Fruit fly (Drosophila melanogaster) whole organism, embryonic: Measurements from ENCODE around the gene Fie.

Experiments used
- ATbp ChIP-seq: fragments of 200-800 bp; sonication (Bioruptor generic); optimal IDR thresholded peaks from 2 replicates; lab custom pipeline; 2017; ENCODE audit warnings: missing biosample characterization, mild to moderate bottlenecking, missing genetic modification characterization, missing genetic modification reagents
- Blimp-1 ChIP-seq: fragments of 200-800 bp; sonication (Bioruptor generic); optimal IDR thresholded peaks from 3 replicates; lab custom pipeline; 2018; ENCODE audit warnings: missing biosample characterization, missing genetic modification characterization, mild to moderate bottlenecking, moderate library complexity, missing genetic modification reagents
- Bteb2 ChIP-seq: fragments of 200-800 bp; sonication (Bioruptor generic); optimal IDR thresholded peaks from 2 replicates; lab custom pipeline; 2016; ENCODE audit warnings: missing biosample characterization, missing genetic modification characterization
- CG10209 ChIP-seq: fragments of 200-800 bp; sonication (Bioruptor generic); optimal IDR thresholded peaks from 3 replicates; lab custom pipeline; 2017; ENCODE audit warnings: missing biosample characterization, mild to moderate bottlenecking, missing genetic modification characterization, missing genetic modification reagents
- CG10267 ChIP-seq: fragments of 200-800 bp; sonication (Bioruptor generic); optimal IDR thresholded peaks from 2 replicates; lab custom pipeline; 2018; ENCODE audit warnings: missing biosample characterization, mild to moderate bottlenecking, missing genetic modification characterization, moderate library complexity
- CG10431 ChIP-seq: fragments of 200-800 bp; sonication (Bioruptor generic); optimal IDR thresholded peaks from 3 replicates; lab custom pipeline; 2018; ENCODE audit warnings: missing biosample characterization, mild to moderate bottlenecking, missing genetic modification characterization
- CG10462 ChIP-seq: fragments of 200-800 bp; sonication (Bioruptor generic); optimal IDR thresholded peaks from 2 replicates; lab custom pipeline; 2016; ENCODE audit warnings: missing biosample characterization, missing genetic modification characterization
- CG10543 ChIP-seq: fragments of 200-800 bp; sonication (Bioruptor generic); optimal IDR thresholded peaks from 3 replicates; lab custom pipeline; 2017; ENCODE audit warnings: missing biosample characterization, mild to moderate bottlenecking, missing genetic modification characterization, moderate library complexity
- CG11560 ChIP-seq: fragments of 200-800 bp; sonication (Bioruptor generic); IDR thresholded peaks from 3 replicates; pipeline ENCODE4 v1.3.6; 2022; ENCODE audit warnings: missing biosample characterization, missing genetic modification characterization
- CG11695 ChIP-seq: fragments of 200-800 bp; sonication (Bioruptor generic); IDR thresholded peaks from 3 replicates; pipeline ENCODE4 v1.3.6; 2022; ENCODE audit warnings: missing biosample characterization, missing genetic modification characterization
- CG1233 ChIP-seq: fragments of 200-800 bp; sonication (Bioruptor generic); optimal IDR thresholded peaks from 4 replicates; lab custom pipeline; 2018; ENCODE audit warnings: missing biosample characterization, mild to moderate bottlenecking, missing genetic modification characterization
- CG12744 ChIP-seq: fragments of 200-800 bp; sonication (Bioruptor generic); optimal IDR thresholded peaks from 2 replicates; lab custom pipeline; 2016; ENCODE audit warnings: missing biosample characterization, missing genetic modification characterization
- CG13123 ChIP-seq: fragments of 200-800 bp; sonication (Bioruptor generic); optimal IDR thresholded peaks from 2 replicates; lab custom pipeline; 2016; ENCODE audit warnings: missing biosample characterization, missing genetic modification characterization
- CG13296 ChIP-seq: fragments of 200-800 bp; sonication (Bioruptor generic); optimal IDR thresholded peaks from 3 replicates; lab custom pipeline; 2018; ENCODE audit warnings: missing biosample characterization, mild to moderate bottlenecking, missing genetic modification characterization
- CG14441 ChIP-seq: fragments of 200-800 bp; sonication (Bioruptor generic); IDR thresholded peaks from 2 replicates; pipeline ENCODE4 v1.3.6; 2022; ENCODE audit warnings: missing biosample characterization, missing genetic modification characterization
- CG1603 ChIP-seq: fragments of 200-800 bp; sonication (Bioruptor generic); optimal IDR thresholded peaks from 2 replicates; lab custom pipeline; 2019; ENCODE audit warnings: missing biosample characterization, mild to moderate bottlenecking, missing genetic modification characterization, moderate library complexity
- CG17359 ChIP-seq: fragments of 200-800 bp; sonication (Bioruptor generic); optimal IDR thresholded peaks from 3 replicates; lab custom pipeline; 2018; ENCODE audit warnings: missing biosample characterization, mild to moderate bottlenecking, missing genetic modification characterization, moderate library complexity
- CG17802 ChIP-seq: fragments of 200-800 bp; sonication (Bioruptor generic); optimal IDR thresholded peaks from 2 replicates; lab custom pipeline; 2018; ENCODE audit warnings: missing biosample characterization, mild to moderate bottlenecking, missing genetic modification characterization, moderate library complexity
- CG18476 ChIP-seq: fragments of 200-800 bp; sonication (Bioruptor generic); optimal IDR thresholded peaks from 2 replicates; lab custom pipeline; 2016; ENCODE audit warnings: missing biosample characterization, mild to moderate bottlenecking, missing genetic modification characterization
- CG2875 ChIP-seq: fragments of 200-800 bp; sonication (Bioruptor generic); optimal IDR thresholded peaks from 2 replicates; lab custom pipeline; 2017; ENCODE audit warnings: missing biosample characterization, mild to moderate bottlenecking, missing genetic modification characterization, missing genetic modification reagents
- CG3847 ChIP-seq: fragments of 200-800 bp; sonication (Bioruptor generic); IDR thresholded peaks from 2 replicates; pipeline ENCODE4 v1.3.6; 2022; ENCODE audit warnings: missing biosample characterization, missing genetic modification characterization
- CG4328 ChIP-seq: fragments of 200-800 bp; sonication (Bioruptor generic); optimal IDR thresholded peaks from 3 replicates; lab custom pipeline; 2017; ENCODE audit warnings: missing biosample characterization, missing genetic modification reagents, missing genetic modification characterization
- CG6765 ChIP-seq: fragments of 200-800 bp; sonication (Bioruptor generic); optimal IDR thresholded peaks from 3 replicates; lab custom pipeline; 2017; ENCODE audit warnings: missing biosample characterization, mild to moderate bottlenecking, missing genetic modification characterization
- CG7357 ChIP-seq: fragments of 200-800 bp; sonication (Bioruptor generic); IDR thresholded peaks from 3 replicates; pipeline ENCODE4 v1.3.6; 2022; ENCODE audit warnings: missing biosample characterization, missing genetic modification characterization
- CG7556 ChIP-seq: fragments of 200-800 bp; sonication (Bioruptor generic); optimal IDR thresholded peaks from 2 replicates; lab custom pipeline; 2017; ENCODE audit warnings: missing biosample characterization, mild to moderate bottlenecking, missing genetic modification characterization
- Dad ChIP-seq: fragments of 200-800 bp; sonication (Bioruptor generic); optimal IDR thresholded peaks from 3 replicates; lab custom pipeline; 2016; ENCODE audit warnings: missing biosample characterization, missing genetic modification characterization
- ERR ChIP-seq: fragments of 200-800 bp; sonication (Bioruptor generic); optimal IDR thresholded peaks from 2 replicates; lab custom pipeline; 2016; ENCODE audit warnings: missing biosample characterization, missing genetic modification characterization
- Ets65A ChIP-seq: fragments of 200-800 bp; sonication (Bioruptor generic); peaks from one replicate; lab custom pipeline; 2016; ENCODE audit warnings: missing biosample characterization, missing genetic modification characterization
- Fer3 ChIP-seq: fragments of 200-800 bp; sonication (Bioruptor generic); optimal IDR thresholded peaks from 2 replicates; lab custom pipeline; 2018; ENCODE audit warnings: missing biosample characterization, mild to moderate bottlenecking, missing genetic modification characterization, moderate library complexity
- Max ChIP-seq: fragments of 200-800 bp; sonication (Bioruptor generic); optimal IDR thresholded peaks from 2 replicates; lab custom pipeline; 2016; ENCODE audit warnings: missing biosample characterization, mild to moderate bottlenecking, missing genetic modification characterization
- Meics ChIP-seq: fragments of 200-800 bp; sonication (Bioruptor generic); optimal IDR thresholded peaks from 2 replicates; lab custom pipeline; 2017; ENCODE audit warnings: missing biosample characterization, mild to moderate bottlenecking, missing genetic modification characterization
- Mrtf ChIP-seq: fragments of 200-800 bp; sonication (Bioruptor generic); IDR thresholded peaks from 3 replicates; pipeline ENCODE4 v1.3.6; 2022; ENCODE audit warnings: missing biosample characterization, missing genetic modification characterization
- PHDP ChIP-seq: fragments of 200-800 bp; sonication (Bioruptor generic); optimal IDR thresholded peaks from 3 replicates; lab custom pipeline; 2018; ENCODE audit warnings: missing biosample characterization, mild to moderate bottlenecking, missing genetic modification characterization, moderate library complexity
- Sox102F ChIP-seq: fragments of 200-800 bp; sonication (Bioruptor generic); optimal IDR thresholded peaks from 2 replicates; lab custom pipeline; 2018; ENCODE audit warnings: missing biosample characterization, mild to moderate bottlenecking, missing genetic modification characterization, moderate library complexity
- cas ChIP-seq: fragments of 200-800 bp; sonication (Bioruptor generic); IDR thresholded peaks from 2 replicates; pipeline ENCODE4 v1.3.6; 2022; ENCODE audit warnings: missing biosample characterization, missing genetic modification characterization
- dm ChIP-seq: fragments of 200-800 bp; sonication (Bioruptor generic); optimal IDR thresholded peaks from 3 replicates; lab custom pipeline; 2016; ENCODE audit warnings: missing biosample characterization, missing genetic modification characterization
- ems ChIP-seq: fragments of 200-800 bp; sonication (Bioruptor generic); optimal IDR thresholded peaks from 3 replicates; lab custom pipeline; 2016; ENCODE audit warnings: missing biosample characterization, missing genetic modification characterization
- fd102C ChIP-seq: fragments of 200-800 bp; sonication (Bioruptor generic); optimal IDR thresholded peaks from 2 replicates; lab custom pipeline; 2018; ENCODE audit warnings: missing biosample characterization, mild to moderate bottlenecking, missing genetic modification characterization, moderate library complexity
- fru ChIP-seq: fragments of >200 bp; optimal IDR thresholded peaks from 2 replicates; lab custom pipeline; 2017
- insv ChIP-seq, 2 experiments: fragments of 200-800 bp; sonication (Bioruptor generic); optimal IDR thresholded peaks; 3 replicates each; lab custom pipeline; 2016 to 2018; ENCODE audit warnings: missing biosample characterization in 2 of 2, missing genetic modification characterization in 2 of 2
- mirr ChIP-seq: fragments of 200-800 bp; sonication (Bioruptor generic); optimal IDR thresholded peaks from 3 replicates; lab custom pipeline; 2018; ENCODE audit warnings: missing biosample characterization, mild to moderate bottlenecking, missing genetic modification characterization
- nau ChIP-seq: fragments of 200-800 bp; sonication (Bioruptor generic); optimal IDR thresholded peaks from 3 replicates; lab custom pipeline; 2017; ENCODE audit warnings: missing biosample characterization, mild to moderate bottlenecking, missing genetic modification characterization, missing genetic modification reagents
- phol ChIP-seq: fragments of 200-800 bp; sonication (Bioruptor generic); optimal IDR thresholded peaks from 3 replicates; lab custom pipeline; 2018; ENCODE audit warnings: missing biosample characterization, mild to moderate bottlenecking, missing genetic modification characterization, moderate library complexity
- pnt ChIP-seq: fragments of 200-800 bp; sonication (Bioruptor generic); optimal IDR thresholded peaks from 3 replicates; lab custom pipeline; 2016; ENCODE audit warnings: missing biosample characterization, missing genetic modification characterization
- sc ChIP-seq, 3 experiments: fragments of >200 bp in 2 of 3; fragments of 200-800 bp in 1 of 3; sonication (Bioruptor generic) in 1 of 3; optimal IDR thresholded peaks; 2 replicates in 2 of 3; 3 replicates in 1 of 3; lab custom pipeline; 2017; ENCODE audit warnings: mild to moderate bottlenecking in 1 of 3, missing biosample characterization in 1 of 3, missing genetic modification characterization in 1 of 3, missing genetic modification reagents in 1 of 3
- shn ChIP-seq: fragments of 200-800 bp; sonication (Bioruptor generic); optimal IDR thresholded peaks from 3 replicates; lab custom pipeline; 2016; ENCODE audit warnings: missing biosample characterization, missing genetic modification characterization
- sima ChIP-seq: fragments of 200-800 bp; sonication (Bioruptor generic); optimal IDR thresholded peaks from 2 replicates; lab custom pipeline; 2016; ENCODE audit warnings: missing biosample characterization, missing genetic modification characterization
- tap ChIP-seq: fragments of 200-800 bp; optimal IDR thresholded peaks from 3 replicates; lab custom pipeline; 2019; ENCODE audit warnings: missing biosample characterization, mild to moderate bottlenecking, missing genetic modification characterization, moderate library complexity
- unc-4 ChIP-seq: fragments of 200-800 bp; sonication (Bioruptor generic); IDR thresholded peaks from 2 replicates; pipeline ENCODE4 v1.3.6; 2022; ENCODE audit warnings: missing biosample characterization, missing genetic modification characterization; ENCODE audit not compliant: partially characterized antibody
- wek ChIP-seq: fragments of 200-800 bp; sonication (Bioruptor generic); optimal IDR thresholded peaks from 3 replicates; lab custom pipeline; 2018; ENCODE audit warnings: missing biosample characterization, mild to moderate bottlenecking, missing genetic modification characterization, moderate library complexity
- yki ChIP-seq: fragments of >200 bp; optimal IDR thresholded peaks from 3 replicates; lab custom pipeline; 2018

The Fie gene

DNA sequence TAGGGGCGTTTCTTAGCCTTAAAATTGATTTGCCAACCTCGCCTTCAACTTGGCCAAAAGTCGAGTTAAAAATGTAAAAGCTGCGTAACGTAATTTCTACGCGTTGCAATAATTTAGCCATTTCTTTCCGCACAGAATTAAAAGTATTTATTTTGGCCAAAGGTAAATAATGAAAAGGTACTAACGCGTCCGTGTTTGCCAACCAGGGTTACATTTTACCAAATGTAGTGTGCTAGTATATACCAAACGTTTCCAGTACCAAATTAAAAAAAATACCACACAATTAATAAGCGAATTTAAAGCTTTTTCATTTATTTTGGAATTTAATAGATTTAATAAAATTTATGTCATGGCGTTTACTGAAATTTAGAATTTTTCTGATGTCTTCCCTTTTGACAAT is 6.6 kb downstream of the Fie start, which contains the start of gene Ccz1 (continued):
- TF ChIP-seq ERR = peak; percentile 62
- TF ChIP-seq fru (lab: Kevin White, UChicago) = no peak
- TF ChIP-seq dm (GFP tag; lab: Kevin White, UChicago) = peak; percentile 43
- peak; percentile 82 for TF ChIP-seq CG13123
- no peak for TF ChIP-seq Mrtf (GFP tag; lab: Robert Waterston, UW)
- TF ChIP-seq CG10431 (GFP tag; lab: Kevin White, UChicago) = peak; percentile 38
- TF ChIP-seq CG10462 (GFP tag; lab: Kevin White, UChicago) = peak; percentile 59
- peak; percentile 28 for TF ChIP-seq mirr (GFP tag; lab: Kevin White, UChicago)
- peak; percentile 71 for TF ChIP-seq CG2875 (GFP tag; lab: Kevin White, UChicago)
- TF ChIP-seq CG1233 = peak; percentile 63
- TF ChIP-seq Meics (GFP tag; lab: Kevin White, UChicago) = peak; percentile 64
- TF ChIP-seq nau = peak; percentile 71
- TF ChIP-seq sima (GFP tag; lab: Kevin White, UChicago) = peak; percentile 32
- TF ChIP-seq CG7556 (GFP tag; lab: Kevin White, UChicago) = peak; percentile 44
- peak; percentile 84 for TF ChIP-seq Ets65A
- peak in 1 of 2 experiments; percentile 57 for TF ChIP-seq insv (GFP tag; optimal IDR thresholded peaks at IDR 0.05; lab: Kevin White, UChicago)
- TF ChIP-seq wek = peak; percentile 59
- TF ChIP-seq phol (tag; lab: Kevin White, UChicago) = peak; percentile 35
- TF ChIP-seq Blimp-1 (GFP tag; lab: Kevin White, UChicago) = peak; percentile 57
- peak; percentile 75 for TF ChIP-seq CG17359 (tag; lab: Kevin White, UChicago)
- no peak for TF ChIP-seq CG11560 (tag; lab: Robert Waterston, UW)
- peak; percentile 60 for TF ChIP-seq pnt
- TF ChIP-seq CG10209 (GFP tag; lab: Kevin White, UChicago) = peak; percentile 87
- TF ChIP-seq tap (tag; lab: Kevin White, UChicago) = no peak
- no peak for TF ChIP-seq sc (optimal IDR thresholded peaks at IDR 0.05; lab: Kevin White, UChicago)
- TF ChIP-seq sc (GFP tag; optimal IDR thresholded peaks at IDR 0.05; lab: Kevin White, UChicago) = peak; percentile 59
- no peak for TF ChIP-seq CG14441 (GFP tag; lab: Robert Waterston, UW)
- 0 out of 3 replicates have a peak, but pooled peaks have one; percentile 12 for TF ChIP-seq CG7357
- peak; percentile 60 for TF ChIP-seq CG13296 (GFP tag; lab: Kevin White, UChicago)
- TF ChIP-seq Sox102F = peak; percentile 65
- TF ChIP-seq CG6765 (GFP tag; lab: Kevin White, UChicago) = peak; percentile 25
- TF ChIP-seq Fer3 (tag; lab: Kevin White, UChicago) = peak; percentile 59
- TF ChIP-seq PHDP (tag; lab: Kevin White, UChicago) = peak; percentile 61
- TF ChIP-seq ems (GFP tag; lab: Kevin White, UChicago) = peak; percentile 47
- TF ChIP-seq CG10543 (GFP tag; lab: Kevin White, UChicago) = peak; percentile 87
- peak; percentile 67 for TF ChIP-seq CG4328 (GFP tag; lab: Kevin White, UChicago)
- TF ChIP-seq shn (GFP tag; lab: Kevin White, UChicago) = peak; percentile 66
- TF ChIP-seq CG1603 (tag; lab: Kevin White, UChicago) = peak; percentile 77
- TF ChIP-seq CG12744 (GFP tag; lab: Kevin White, UChicago) = peak; percentile 66
- no peak for TF ChIP-seq unc-4 (GFP tag; lab: Robert Waterston, UW)
- TF ChIP-seq Dad (GFP tag; lab: Kevin White, UChicago) = peak; percentile 51
- TF ChIP-seq CG17802 (tag; lab: Kevin White, UChicago) = peak; percentile 32
- peak; percentile 67 for TF ChIP-seq Max (GFP tag; lab: Kevin White, UChicago)
- TF ChIP-seq CG10267 (tag; lab: Kevin White, UChicago) = peak; percentile 69
- TF ChIP-seq Bteb2 (GFP tag; lab: Kevin White, UChicago) = peak; percentile 52
- TF ChIP-seq cas = no peak
- peak; percentile 54 for TF ChIP-seq CG18476
- TF ChIP-seq yki (lab: Kevin White, UChicago) = no peak
- TF ChIP-seq ATbp (GFP tag; lab: Kevin White, UChicago) = peak; percentile 80
- TF ChIP-seq fd102C = peak; percentile 42
- TF ChIP-seq CG11695 (GFP tag; lab: Robert Waterston, UW) = no peak
- TF ChIP-seq CG3847 = no peak
